Fruit fly (Drosophila melanogaster) whole organism, embryonic: Measurements from ENCODE around the gene LanB1.

ENCODE experiments used
- Ada2b ChIP-seq: fragments of 200-800 bp; sonication (Bioruptor generic); IDR thresholded peaks from 2 replicates; pipeline ENCODE4 v1.3.6; 2022; ENCODE audit warnings: missing biosample characterization, missing genetic modification characterization
- Antp ChIP-seq: fragments of 200-800 bp; sonication (Bioruptor generic); optimal IDR thresholded peaks from 3 replicates; lab custom pipeline; 2016; ENCODE audit warnings: missing biosample characterization, missing genetic modification characterization
- Awh ChIP-seq: fragments of 200-800 bp; sonication (Bioruptor generic); IDR thresholded peaks from 2 replicates; pipeline ENCODE4, ENCODE4 v1.3.6; 2022; ENCODE audit warnings: missing biosample characterization, missing genetic modification characterization
- Bdp1 ChIP-seq: fragments of 200-800 bp; sonication (Bioruptor generic); optimal IDR thresholded peaks from 3 replicates; lab custom pipeline; 2016; ENCODE audit warnings: missing biosample characterization, missing genetic modification characterization
- Bgb ChIP-seq: fragments of 200-800 bp; sonication (Bioruptor generic); IDR thresholded peaks from 2 replicates; pipeline ENCODE4 v1.3.6; 2022; ENCODE audit warnings: missing biosample characterization, missing genetic modification characterization; ENCODE audit not compliant: partially characterized antibody
- Bteb2 ChIP-seq: fragments of 200-800 bp; sonication (Bioruptor generic); optimal IDR thresholded peaks from 2 replicates; lab custom pipeline; 2016; ENCODE audit warnings: missing biosample characterization, missing genetic modification characterization
- CG10321 ChIP-seq: fragments of 200-800 bp; sonication (Bioruptor generic); IDR thresholded peaks from 2 replicates; pipeline ENCODE4 v1.3.6; 2022; ENCODE audit warnings: missing biosample characterization, missing genetic modification characterization
- CG10543 ChIP-seq: fragments of 200-800 bp; sonication (Bioruptor generic); optimal IDR thresholded peaks from 3 replicates; lab custom pipeline; 2017; ENCODE audit warnings: missing biosample characterization, mild to moderate bottlenecking, missing genetic modification characterization, moderate library complexity
- CG12769 ChIP-seq: fragments of 200-800 bp; sonication (Bioruptor generic); optimal IDR thresholded peaks from 2 replicates; lab custom pipeline; 2019; ENCODE audit warnings: missing biosample characterization, mild to moderate bottlenecking, missing genetic modification characterization, moderate library complexity
- CG16863 ChIP-seq: fragments of 200-800 bp; sonication (Bioruptor generic); optimal IDR thresholded peaks from 3 replicates; lab custom pipeline; 2016; ENCODE audit warnings: missing biosample characterization, missing genetic modification characterization
- CG17829 ChIP-seq: fragments of 200-800 bp; optimal IDR thresholded peaks from 2 replicates; lab custom pipeline; 2019; ENCODE audit warnings: missing biosample characterization, mild to moderate bottlenecking, missing genetic modification characterization, moderate library complexity
- CG4820 ChIP-seq: fragments of 200-800 bp; sonication (Bioruptor generic); optimal IDR thresholded peaks from 3 replicates; lab custom pipeline; 2016; ENCODE audit warnings: missing biosample characterization, missing genetic modification characterization
- CG5245 ChIP-seq: fragments of 200-800 bp; sonication (Bioruptor generic); optimal IDR thresholded peaks from 3 replicates; lab custom pipeline; 2016; ENCODE audit warnings: missing biosample characterization, missing genetic modification characterization
- CG7271 ChIP-seq: fragments of 200-800 bp; sonication (Bioruptor generic); optimal IDR thresholded peaks from 2 replicates; lab custom pipeline; 2018; ENCODE audit warnings: missing biosample characterization, mild to moderate bottlenecking, missing genetic modification characterization, moderate library complexity
- CG7357 ChIP-seq: fragments of 200-800 bp; sonication (Bioruptor generic); IDR thresholded peaks from 3 replicates; pipeline ENCODE4 v1.3.6; 2022; ENCODE audit warnings: missing biosample characterization, missing genetic modification characterization
- CG8290 ChIP-seq, 3 experiments: fragments of 200-800 bp; sonication (Bioruptor generic); optimal IDR thresholded peaks; 2 replicates each; lab custom pipeline; 2016 to 2019; ENCODE audit warnings: missing biosample characterization in 3 of 3, missing genetic modification characterization in 3 of 3, mild to moderate bottlenecking in 2 of 3, moderate library complexity in 1 of 3
- Dad ChIP-seq: fragments of 200-800 bp; sonication (Bioruptor generic); optimal IDR thresholded peaks from 3 replicates; lab custom pipeline; 2016; ENCODE audit warnings: missing biosample characterization, missing genetic modification characterization
- Dref ChIP-seq: fragments of 200-800 bp; sonication (Bioruptor generic); IDR thresholded peaks from 2 replicates; pipeline ENCODE4 v1.3.6; 2022; ENCODE audit warnings: missing biosample characterization, missing genetic modification characterization
- Elba2 ChIP-seq: fragments of 200-800 bp; sonication (Bioruptor generic); optimal IDR thresholded peaks from 3 replicates; lab custom pipeline; 2016; ENCODE audit warnings: missing biosample characterization, missing genetic modification characterization
- H2.0 ChIP-seq: fragments of 200-800 bp; sonication (Bioruptor generic); IDR thresholded peaks from 2 replicates; pipeline ENCODE4 v1.3.6; 2022; ENCODE audit warnings: missing biosample characterization, missing genetic modification characterization
- HHEX ChIP-seq: fragments of 200-800 bp; sonication (Bioruptor generic); optimal IDR thresholded peaks from 3 replicates; lab custom pipeline; 2017; ENCODE audit warnings: missing biosample characterization, mild to moderate bottlenecking, missing genetic modification characterization, missing genetic modification reagents
- HLH54F ChIP-seq: fragments of 200-800 bp; sonication (Bioruptor generic); optimal IDR thresholded peaks from 3 replicates; lab custom pipeline; 2016; ENCODE audit warnings: missing biosample characterization, missing genetic modification characterization
- Hand ChIP-seq: fragments of 200-800 bp; sonication (Bioruptor generic); optimal IDR thresholded peaks from 2 replicates; lab custom pipeline; 2017; ENCODE audit warnings: mild to moderate bottlenecking, missing biosample characterization, missing genetic modification reagents, missing genetic modification characterization
- HmgZ ChIP-seq: fragments of 200-800 bp; sonication (Bioruptor generic); optimal IDR thresholded peaks from 2 replicates; lab custom pipeline; 2018; ENCODE audit warnings: missing biosample characterization, mild to moderate bottlenecking, missing genetic modification characterization
- MESR4 ChIP-seq: fragments of 200-800 bp; sonication (Bioruptor generic); optimal IDR thresholded peaks from 2 replicates; lab custom pipeline; 2018; ENCODE audit warnings: missing biosample characterization, mild to moderate bottlenecking, missing genetic modification characterization, moderate library complexity
- NC2α ChIP-seq: fragments of 200-800 bp; sonication (Bioruptor generic); optimal IDR thresholded peaks from 2 replicates; lab custom pipeline; 2016; ENCODE audit warnings: missing biosample characterization, missing genetic modification characterization
- Sin3A ChIP-seq: fragments of >200 bp; optimal IDR thresholded peaks from 2 replicates; lab custom pipeline; 2018
- Sox100B ChIP-seq: fragments of 200-800 bp; sonication (Bioruptor generic); optimal IDR thresholded peaks from 3 replicates; lab custom pipeline; 2018; ENCODE audit warnings: missing biosample characterization, mild to moderate bottlenecking, missing genetic modification characterization
- Sox102F ChIP-seq: fragments of 200-800 bp; sonication (Bioruptor generic); optimal IDR thresholded peaks from 2 replicates; lab custom pipeline; 2018; ENCODE audit warnings: missing biosample characterization, mild to moderate bottlenecking, missing genetic modification characterization, moderate library complexity
- Stat92E ChIP-seq, 3 experiments: fragments of >200 bp in 2 of 3; fragments of 200-800 bp in 1 of 3; sonication (Bioruptor generic) in 1 of 3; optimal IDR thresholded peaks; 2 replicates each; lab custom pipeline; 2017 to 2019; ENCODE audit warnings: missing biosample characterization in 3 of 3, missing genetic modification characterization in 3 of 3, mild to moderate bottlenecking in 1 of 3, moderate library complexity in 1 of 3
- TFAM ChIP-seq: fragments of 200-800 bp; sonication (Bioruptor generic); optimal IDR thresholded peaks from 2 replicates; lab custom pipeline; 2017; ENCODE audit warnings: missing biosample characterization, missing genetic modification characterization, inconsistent platforms
- Taf1 ChIP-seq: fragments of 200-800 bp; sonication (Bioruptor generic); IDR thresholded peaks from 2 replicates; pipeline ENCODE4 v1.3.6; 2022; ENCODE audit warnings: missing biosample characterization, missing genetic modification characterization
- bsh ChIP-seq, 2 experiments: fragments of 200-800 bp; sonication (Bioruptor generic); optimal IDR thresholded peaks; 2 replicates each; lab custom pipeline; 2017 to 2018; ENCODE audit warnings: mild to moderate bottlenecking in 2 of 2, missing biosample characterization in 2 of 2, missing genetic modification characterization in 2 of 2, moderate library complexity in 1 of 2
- dm ChIP-seq: fragments of 200-800 bp; sonication (Bioruptor generic); optimal IDR thresholded peaks from 3 replicates; lab custom pipeline; 2016; ENCODE audit warnings: missing biosample characterization, missing genetic modification characterization
- dmrt11E ChIP-seq: fragments of 200-800 bp; sonication (Bioruptor generic); optimal IDR thresholded peaks from 3 replicates; lab custom pipeline; 2018; ENCODE audit warnings: missing biosample characterization, mild to moderate bottlenecking, missing genetic modification characterization, moderate library complexity
- fd3F ChIP-seq: fragments of 200-800 bp; sonication (Bioruptor generic); optimal IDR thresholded peaks from 2 replicates; lab custom pipeline; 2018; ENCODE audit warnings: missing biosample characterization, mild to moderate bottlenecking, missing genetic modification characterization, moderate library complexity
- gro ChIP-seq: fragments of 200-800 bp; sonication (Bioruptor generic); optimal IDR thresholded peaks from 2 replicates; lab custom pipeline; 2016; ENCODE audit warnings: missing biosample characterization, missing genetic modification characterization
- hbn ChIP-seq: fragments of 200-800 bp; sonication (Bioruptor generic); IDR thresholded peaks from 2 replicates; pipeline ENCODE4 v1.3.6; 2022; ENCODE audit warnings: missing biosample characterization, missing genetic modification characterization; ENCODE audit not compliant: partially characterized antibody
- jigr1 ChIP-seq: fragments of 200-800 bp; sonication (Bioruptor generic); IDR thresholded peaks from 3 replicates; pipeline ENCODE4 v1.3.6; 2022; ENCODE audit warnings: missing biosample characterization, missing genetic modification characterization
- jing ChIP-seq: fragments of 200-800 bp; sonication (Bioruptor generic); optimal IDR thresholded peaks from 2 replicates; lab custom pipeline; 2018; ENCODE audit warnings: missing biosample characterization, mild to moderate bottlenecking, missing genetic modification characterization
- knrl ChIP-seq: fragments of 200-800 bp; sonication (Bioruptor generic); IDR thresholded peaks from 3 replicates; pipeline ENCODE4 v1.3.6; 2022; ENCODE audit warnings: missing biosample characterization, missing genetic modification characterization; ENCODE audit not compliant: partially characterized antibody
- maf-S ChIP-seq: fragments of 200-800 bp; sonication (Bioruptor generic); optimal IDR thresholded peaks from 2 replicates; lab custom pipeline; 2016; ENCODE audit warnings: missing biosample characterization, missing genetic modification characterization
- mld ChIP-seq: fragments of 200-800 bp; sonication (Bioruptor generic); IDR thresholded peaks from 3 replicates; pipeline ENCODE4 v1.3.6; 2022; ENCODE audit warnings: missing biosample characterization, missing genetic modification characterization; ENCODE audit not compliant: partially characterized antibody
- pb ChIP-seq: fragments of 200-800 bp; sonication (Bioruptor generic); optimal IDR thresholded peaks from 3 replicates; lab custom pipeline; 2016; ENCODE audit warnings: missing biosample characterization, missing genetic modification characterization
- pho ChIP-seq: fragments of 200-800 bp; sonication (Bioruptor generic); optimal IDR thresholded peaks from 2 replicates; lab custom pipeline; 2016; ENCODE audit warnings: missing biosample characterization, missing genetic modification characterization
- phol ChIP-seq: fragments of 200-800 bp; sonication (Bioruptor generic); optimal IDR thresholded peaks from 3 replicates; lab custom pipeline; 2018; ENCODE audit warnings: missing biosample characterization, mild to moderate bottlenecking, missing genetic modification characterization, moderate library complexity
- sens-2 ChIP-seq: fragments of 200-800 bp; sonication (Bioruptor generic); IDR thresholded peaks from 2 replicates; pipeline ENCODE4 v1.3.6; 2022; ENCODE audit warnings: missing biosample characterization, missing genetic modification characterization
- sob ChIP-seq: fragments of 200-800 bp; sonication (Bioruptor generic); IDR thresholded peaks from 2 replicates; pipeline ENCODE4 v1.3.6; 2022; ENCODE audit warnings: missing biosample characterization, missing genetic modification characterization
- wor ChIP-seq: fragments of 200-800 bp; sonication (Bioruptor generic); IDR thresholded peaks from 2 replicates; pipeline ENCODE4 v1.3.6; 2022; ENCODE audit warnings: missing biosample characterization, missing genetic modification characterization
- zfh2 ChIP-seq: fragments of 200-800 bp; sonication (Bioruptor generic); optimal IDR thresholded peaks from 2 replicates; lab custom pipeline; 2016; ENCODE audit warnings: missing biosample characterization, missing genetic modification characterization

LanB1 gene

dm6 chr2L:7821279-7821848 is 10.1 kb downstream of the LanB1 start (continued):
- TF ChIP-seq wor (no peak), Sin3A (peak; percentile 58), Sox102F (GFP tag; lab: Kevin White, UChicago) (no peak), Elba2 (GFP tag; lab: Kevin White, UChicago) (no peak), maf-S (GFP tag; lab: Kevin White, UChicago) (peak; percentile 7), NC2α (GFP tag; lab: Kevin White, UChicago) (no peak), CG5245 (GFP tag; lab: Kevin White, UChicago) (peak; percentile 10), Sox100B (GFP tag; lab: Kevin White, UChicago) (peak; percentile 37), pb (GFP tag; lab: Kevin White, UChicago) (peak; percentile 40), jing (GFP tag; lab: Kevin White, UChicago) (no peak), Dad (GFP tag; lab: Kevin White, UChicago) (peak; percentile 72), TFAM (GFP tag; lab: Kevin White, UChicago) (no peak), CG16863 (GFP tag; lab: Kevin White, UChicago) (peak; percentile 53), Bgb (GFP tag; lab: Robert Waterston, UW) (peak; percentile 88), CG12769 (tag; lab: Kevin White, UChicago) (no peak), jigr1 (GFP tag; lab: Robert Waterston, UW) (no peak), phol (peak; percentile 67), HmgZ (tag; lab: Kevin White, UChicago) (peak; percentile 76), dm (peak; percentile 53), CG7357 (GFP tag; lab: Robert Waterston, UW) (no peak), Taf1 (GFP tag; lab: Robert Waterston, UW) (no peak), Bteb2 (GFP tag; lab: Kevin White, UChicago) (no peak), pho (GFP tag; lab: Kevin White, UChicago) (peak; percentile 34), CG7271 (tag; lab: Kevin White, UChicago) (peak; percentile 20), CG10321 (GFP tag; lab: Robert Waterston, UW) (no peak), Stat92E (GFP tag; optimal IDR thresholded peaks at IDR 0.05; lab: Kevin White, UChicago) (peak in 1 of 3 experiments; percentile 48), Antp (peak; percentile 54), CG17829 (tag; lab: Kevin White, UChicago) (peak; percentile 65), Hand (GFP tag; lab: Kevin White, UChicago) (peak; percentile 2), Bdp1 (GFP tag; lab: Kevin White, UChicago) (no peak), CG10543 (GFP tag; lab: Kevin White, UChicago) (peak; percentile 46), mld (GFP tag; lab: Robert Waterston, UW) (peak; percentile 76; the same call in 2 of the 3 replicates), Dref (peak; percentile 86), zfh2 (GFP tag; lab: Kevin White, UChicago) (peak; percentile 71), knrl (GFP tag; lab: Robert Waterston, UW) (peak; percentile 86), gro (GFP tag; lab: Kevin White, UChicago) (peak; percentile 63), H2.0 (peak; percentile 40; the same call in 1 of the 2 replicates), sens-2 (0 out of 2 replicates have a peak, but pooled peaks have one; percentile 9), hbn (GFP tag; lab: Robert Waterston, UW) (peak; percentile 87), MESR4 (GFP tag; lab: Kevin White, UChicago) (peak; percentile 80), fd3F (GFP tag; lab: Kevin White, UChicago) (peak; percentile 16), bsh (GFP tag; optimal IDR thresholded peaks at IDR 0.05; lab: Kevin White, UChicago) (peak; percentile 2 to 38), sob (GFP tag; lab: Robert Waterston, UW) (peak; percentile 75), Awh (GFP tag; lab: Robert Waterston, UW) (no peak), CG4820 (GFP tag; lab: Kevin White, UChicago) (peak; percentile 35), Ada2b (GFP tag; lab: Robert Waterston, UW) (peak; percentile 57), HLH54F (GFP tag; lab: Kevin White, UChicago) (peak; percentile 57), dmrt11E (tag; lab: Kevin White, UChicago) (peak; percentile 16), HHEX (peak; percentile 53), CG8290 (GFP tag; optimal IDR thresholded peaks at IDR 0.05; lab: Kevin White, UChicago) (peak; percentile 8), CG8290 (tag; optimal IDR thresholded peaks at IDR 0.05; lab: Kevin White, UChicago) (no peak)
